Worm (Caenorhabditis elegans) whole organism, L2 larva: ENCODE measurements around the gene F14H3.6.

ENCODE experiments used
- aly-2 ChIP-seq: fragments of 150-350 bp; optimal IDR thresholded peaks from 2 replicates; lab custom pipeline; 2014; ENCODE audit warnings: missing biosample characterization, missing genetic modification characterization
- lin-39 ChIP-seq: fragments of 150-350 bp; optimal IDR thresholded peaks from 2 replicates; lab custom pipeline; 2014; ENCODE audit warnings: missing biosample characterization, missing genetic modification reagents, missing genetic modification characterization
- nhr-11 ChIP-seq: fragments of 150-350 bp; optimal IDR thresholded peaks from 2 replicates; lab custom pipeline; 2014; ENCODE audit warnings: missing biosample characterization, missing genetic modification characterization
- nhr-23 ChIP-seq: fragments of 150-350 bp; optimal IDR thresholded peaks from 2 replicates; lab custom pipeline; 2014; ENCODE audit warnings: missing biosample characterization, missing genetic modification reagents, missing genetic modification characterization
- skn-1 ChIP-seq: sonication (generic microtip); optimal IDR thresholded peaks from 2 replicates; lab custom pipeline; 2017; ENCODE audit warnings: missing biosample characterization, missing genetic modification characterization

ce11 chrV:16047052-16047451 lies 11.6 kb downstream of the F14H3.6 start:
- TF ChIP-seq nhr-11 (tag; lab: Kevin White, UChicago) (no peak), nhr-23 (no peak), skn-1 (tag; lab: Kevin White, UChicago) (no peak), aly-2 (tag; lab: Kevin White, UChicago) (no peak), lin-39 (tag; lab: Kevin White, UChicago) (no peak)
